Worm (Caenorhabditis elegans) whole organism, early embryonic: ENCODE measurements around the gene F01D5.1.

ENCODE experiments used
- B0310.2 ChIP-seq: sonication (generic microtip); optimal IDR thresholded peaks from 2 replicates; lab custom pipeline; 2016; ENCODE audit warnings: mild to moderate bottlenecking, missing genetic modification characterization, missing compliant biosample characterization
- F13C5.2 ChIP-seq: sonication (generic microtip); optimal IDR thresholded peaks from 2 replicates; lab custom pipeline; 2017; ENCODE audit warnings: mild to moderate bottlenecking, missing genetic modification characterization, inconsistent platforms, missing compliant biosample characterization
- aly-1 ChIP-seq: sonication (generic microtip); optimal IDR thresholded peaks from 2 replicates; lab custom pipeline; 2016; ENCODE audit warnings: missing genetic modification characterization, missing compliant biosample characterization
- ama-1 ChIP-seq: fragments of 150-350 bp; optimal IDR thresholded peaks from 2 replicates; lab custom pipeline; 2014
- ceh-13 ChIP-seq: fragments of 200-800 bp; sonication (Bioruptor generic); optimal IDR thresholded peaks from 2 replicates; lab custom pipeline; 2018; ENCODE audit warnings: mild to moderate bottlenecking, missing genetic modification characterization, missing compliant biosample characterization
- ceh-36 ChIP-seq: sonication (generic microtip); optimal IDR thresholded peaks from 2 replicates; lab custom pipeline; 2016; ENCODE audit warnings: missing genetic modification characterization, inconsistent platforms, missing compliant biosample characterization
- ets-7 ChIP-seq: sonication (generic microtip); optimal IDR thresholded peaks from 2 replicates; lab custom pipeline; 2016; ENCODE audit warnings: missing genotype, missing genetic modification characterization, missing compliant biosample characterization
- flt-1 ChIP-seq: fragments of 200-800 bp; sonication (Bioruptor generic); IDR thresholded peaks from 2 replicates; pipeline ENCODE4 v1.3.6; 2022; ENCODE audit warnings: missing genetic modification characterization, missing compliant biosample characterization
- hmbx-1 ChIP-seq: sonication (generic microtip); optimal IDR thresholded peaks from 2 replicates; lab custom pipeline; 2016; ENCODE audit warnings: mild to moderate bottlenecking, missing genetic modification characterization, missing compliant biosample characterization
- hmg-4 ChIP-seq: fragments of 200-800 bp; sonication (Bioruptor generic); optimal IDR thresholded peaks from 2 replicates; lab custom pipeline; 2018; ENCODE audit warnings: mild to moderate bottlenecking, missing genetic modification characterization, missing compliant biosample characterization
- hnd-1 ChIP-seq: sonication (generic microtip); optimal IDR thresholded peaks from 2 replicates; lab custom pipeline; 2016; ENCODE audit warnings: missing genetic modification characterization, missing compliant biosample characterization
- pes-1 ChIP-seq: fragments of 200-800 bp; sonication (Bioruptor generic); IDR thresholded peaks from 2 replicates; pipeline ENCODE4 v1.3.6; 2022; ENCODE audit warnings: missing genetic modification reagents, missing genetic modification characterization, missing compliant biosample characterization
- scrt-1 ChIP-seq: fragments of 200-800 bp; sonication (Bioruptor generic); IDR thresholded peaks from 2 replicates; pipeline ENCODE4 v1.3.6; 2022; ENCODE audit warnings: missing genetic modification characterization, missing compliant biosample characterization
- sea-1 ChIP-seq: fragments of 200-800 bp; sonication (Bioruptor generic); conservative IDR thresholded peaks from 2 replicates; pipeline ENCODE4 v1.3.6; 2022; ENCODE audit warnings: missing genetic modification characterization, missing compliant biosample characterization
- tbx-11 ChIP-seq: fragments of 200-800 bp; sonication (Bioruptor generic); IDR thresholded peaks from 2 replicates; pipeline ENCODE4 v1.3.6; 2022; ENCODE audit warnings: missing genetic modification characterization, missing compliant biosample characterization
- tbx-37 ChIP-seq: fragments of 200-800 bp; sonication (Bioruptor generic); conservative IDR thresholded peaks from 2 replicates; pipeline ENCODE4 v1.3.6; 2022; ENCODE audit warnings: missing genetic modification reagents, missing genetic modification characterization, missing compliant biosample characterization
- tra-4 ChIP-seq: sonication (generic microtip); optimal IDR thresholded peaks from 2 replicates; lab custom pipeline; 2017; ENCODE audit warnings: missing genetic modification characterization, missing compliant biosample characterization

The F01D5.1 gene

ce11 chrII:14016865-14017264 is 19.5 kb upstream of the F01D5.1 start, which contains the start of gene cyp-37A1:
Gene cyp-37A1 (minus strand): TSS chrII:14016965.
- no peak for TF ChIP-seq flt-1 (GFP tag; lab: Robert Waterston, UW)
- TF ChIP-seq pes-1 (GFP tag; lab: Robert Waterston, UW) = no peak

DNA sequence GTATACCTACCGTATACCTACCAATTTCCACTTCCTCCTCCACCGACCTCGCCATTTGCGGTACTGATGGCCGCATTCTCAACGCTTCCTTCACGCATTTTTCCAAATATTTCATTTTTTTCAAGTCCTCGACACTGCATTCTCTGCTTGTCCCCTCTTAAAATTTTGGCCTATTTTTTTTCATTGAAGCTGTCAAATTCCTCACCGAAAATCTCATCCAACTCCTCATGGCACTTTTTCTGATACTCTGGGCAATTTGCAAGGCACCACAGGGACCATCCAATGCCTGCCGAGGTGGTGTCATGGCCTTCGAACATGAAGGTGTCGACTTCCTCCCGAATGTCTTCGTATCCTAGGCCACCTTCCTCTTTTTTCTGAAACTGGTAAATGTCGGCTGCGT is 17.3 kb upstream of the F01D5.1 start:
- TF ChIP-seq pes-1 (GFP tag; lab: Robert Waterston, UW) = no peak
- TF ChIP-seq hnd-1 (tag; lab: Kevin White, UChicago) = no peak
- no peak for TF ChIP-seq hmg-4 (GFP tag; lab: Kevin White, UChicago)
- TF ChIP-seq ama-1 = no peak
- TF ChIP-seq tbx-37 = no peak
- no peak for TF ChIP-seq flt-1 (GFP tag; lab: Robert Waterston, UW)
- no peak for TF ChIP-seq sea-1 (GFP tag; lab: Robert Waterston, UW)
- TF ChIP-seq tra-4 = no peak
- TF ChIP-seq ets-7 (tag; lab: Kevin White, UChicago) = no peak
- TF ChIP-seq scrt-1 = no peak
- TF ChIP-seq ceh-13 = no peak
- TF ChIP-seq hmbx-1 (tag; lab: Kevin White, UChicago) = no peak

- no peak for TF ChIP-seq hnd-1 (tag; lab: Kevin White, UChicago)
- no peak for TF ChIP-seq aly-1 (tag; lab: Kevin White, UChicago)
- no peak for TF ChIP-seq scrt-1
- no peak for TF ChIP-seq ama-1
- TF ChIP-seq flt-1 (GFP tag; lab: Robert Waterston, UW) = no peak
- no peak for TF ChIP-seq tra-4
- TF ChIP-seq ceh-36 (tag; lab: Kevin White, UChicago) = no peak
- no peak for TF ChIP-seq tbx-11
- TF ChIP-seq B0310.2 = no peak
- TF ChIP-seq ceh-13 = no peak
Measured at ce11 chrII:14010656-14011376, 13.4 kb upstream of the F01D5.1 start, which contains the start of gene F01D5.8. Gene F01D5.8 (plus strand): TSS chrII:14010706.

- no peak for TF ChIP-seq scrt-1
- no peak for TF ChIP-seq ama-1
- TF ChIP-seq F13C5.2 = no peak
- no peak for TF ChIP-seq ets-7 (tag; lab: Kevin White, UChicago)
- no peak for TF ChIP-seq sea-1 (GFP tag; lab: Robert Waterston, UW)
- no peak for TF ChIP-seq ceh-36 (tag; lab: Kevin White, UChicago)
- TF ChIP-seq pes-1 (GFP tag; lab: Robert Waterston, UW) = no peak
- no peak for TF ChIP-seq aly-1 (tag; lab: Kevin White, UChicago)
- TF ChIP-seq hmg-4 (GFP tag; lab: Kevin White, UChicago) = no peak
- TF ChIP-seq tra-4 = no peak
- TF ChIP-seq flt-1 (GFP tag; lab: Robert Waterston, UW) = no peak
- TF ChIP-seq B0310.2 = no peak
- no peak for TF ChIP-seq ceh-13
- no peak for TF ChIP-seq tbx-37
- TF ChIP-seq hnd-1 (tag; lab: Kevin White, UChicago) = no peak
Measured at ce11 chrII:14008359-14008758, 11.0 kb upstream of the F01D5.1 start, which contains the start of gene F01D5.7. Gene F01D5.7 (plus strand): TSS chrII:14008659.

DNA sequence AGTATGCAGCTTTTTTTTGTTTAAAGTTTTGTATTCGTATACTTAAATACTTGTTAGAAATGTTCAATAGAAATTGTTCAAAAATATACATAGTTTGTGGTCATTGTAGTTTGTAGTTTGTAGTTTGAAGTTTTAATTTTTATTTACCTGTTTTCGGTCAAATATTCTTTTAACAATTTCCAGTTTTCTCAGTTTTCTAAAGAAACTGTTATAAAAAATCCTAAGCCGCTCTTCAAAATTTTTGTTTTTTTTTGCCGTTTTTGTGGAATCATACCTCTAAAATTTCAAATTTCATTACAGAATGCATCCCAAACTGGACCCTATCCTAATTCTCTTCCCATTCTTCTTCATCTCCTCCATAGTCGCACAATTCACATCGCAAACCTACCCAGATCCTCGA is 8.8 kb upstream of the F01D5.1 start, which contains the start of gene F01D5.6:
F01D5.6 (plus strand) TSS at position 301 of the 400 bp plus-strand sequence.
- TF ChIP-seq flt-1 (GFP tag; lab: Robert Waterston, UW) (no peak), ceh-13 (no peak), scrt-1 (no peak)

DNA sequence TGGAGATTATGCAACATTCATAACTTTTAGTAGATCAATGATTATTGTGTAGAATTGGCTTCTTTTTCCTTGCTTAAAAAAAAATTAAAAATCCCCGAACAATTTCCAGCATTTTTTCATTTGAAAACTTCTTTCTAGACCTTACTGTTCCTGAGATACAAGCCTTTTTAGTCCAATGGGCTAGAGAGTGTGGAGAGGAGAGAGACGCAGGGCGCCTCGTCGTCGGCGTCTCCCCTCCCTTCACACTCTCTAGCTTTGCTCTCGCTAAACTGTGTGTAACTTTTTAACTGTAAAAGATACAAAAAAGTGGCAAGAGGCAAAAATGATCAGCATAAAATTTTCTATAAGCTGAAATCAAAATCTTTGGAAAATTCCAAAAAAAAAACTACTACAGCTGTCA is 7.8 kb upstream of the F01D5.1 start:
- TF ChIP-seq hmg-4 (GFP tag; lab: Kevin White, UChicago) (no peak), ceh-13 (no peak), F13C5.2 (no peak), aly-1 (tag; lab: Kevin White, UChicago) (no peak)

ce11 chrII:14004770-14005169 is 7.4 kb upstream of the F01D5.1 start:
- TF ChIP-seq F13C5.2 (no peak), flt-1 (GFP tag; lab: Robert Waterston, UW) (no peak), ceh-36 (tag; lab: Kevin White, UChicago) (no peak), sea-1 (GFP tag; lab: Robert Waterston, UW) (no peak), pes-1 (GFP tag; lab: Robert Waterston, UW) (no peak), tbx-11 (no peak), scrt-1 (no peak), B0310.2 (no peak), ceh-13 (no peak)

ce11 chrII:14003821-14004430 is 6.5 kb upstream of the F01D5.1 start:
- TF ChIP-seq ceh-13 (no peak), hmbx-1 (tag; lab: Kevin White, UChicago) (no peak), sea-1 (GFP tag; lab: Robert Waterston, UW) (no peak), hmg-4 (GFP tag; lab: Kevin White, UChicago) (no peak), tbx-37 (no peak), tbx-11 (no peak), ets-7 (tag; lab: Kevin White, UChicago) (no peak), tra-4 (no peak), B0310.2 (no peak), ama-1 (no peak), hnd-1 (tag; lab: Kevin White, UChicago) (no peak), flt-1 (GFP tag; lab: Robert Waterston, UW) (no peak), scrt-1 (no peak)
